Fruit fly (Drosophila melanogaster) whole organism, embryonic: ENCODE results near the gene CG9839.

ENCODE experiments used
- ATbp ChIP-seq: fragments of 200-800 bp; sonication (Bioruptor generic); optimal IDR thresholded peaks from 2 replicates; lab custom pipeline; 2017; ENCODE audit warnings: missing biosample characterization, mild to moderate bottlenecking, missing genetic modification characterization, missing genetic modification reagents
- Aef1 ChIP-seq: fragments of 200-800 bp; sonication (Bioruptor generic); IDR thresholded peaks from 3 replicates; pipeline ENCODE4 v1.3.6; 2022; ENCODE audit warnings: missing biosample characterization, missing genetic modification characterization
- Atf-2 ChIP-seq: fragments of 200-800 bp; sonication (Bioruptor generic); optimal IDR thresholded peaks from 2 replicates; lab custom pipeline; 2016; ENCODE audit warnings: missing biosample characterization, missing genetic modification characterization
- CG10267 ChIP-seq: fragments of 200-800 bp; sonication (Bioruptor generic); optimal IDR thresholded peaks from 2 replicates; lab custom pipeline; 2018; ENCODE audit warnings: missing biosample characterization, mild to moderate bottlenecking, missing genetic modification characterization, moderate library complexity
- CG10979 ChIP-seq: fragments of 200-800 bp; sonication (Bioruptor generic); optimal IDR thresholded peaks from 2 replicates; lab custom pipeline; 2018; ENCODE audit warnings: missing biosample characterization, mild to moderate bottlenecking, missing genetic modification characterization, moderate library complexity
- CG11696 ChIP-seq: fragments of 200-800 bp; sonication (Bioruptor generic); IDR thresholded peaks from 2 replicates; pipeline ENCODE4 v1.3.6; 2022; ENCODE audit warnings: missing biosample characterization, missing genetic modification characterization
- CG13894 ChIP-seq: fragments of 200-800 bp; sonication (Bioruptor generic); optimal IDR thresholded peaks from 3 replicates; lab custom pipeline; 2018; ENCODE audit warnings: missing biosample characterization, mild to moderate bottlenecking, missing genetic modification characterization, moderate library complexity
- CG14014 ChIP-seq: fragments of 200-800 bp; sonication (Bioruptor generic); IDR thresholded peaks from 2 replicates; pipeline ENCODE4 v1.3.6; 2022; ENCODE audit warnings: missing biosample characterization, missing genetic modification characterization
- CG14965 ChIP-seq: fragments of 200-800 bp; sonication (Bioruptor generic); optimal IDR thresholded peaks from 2 replicates; lab custom pipeline; 2016; ENCODE audit warnings: missing biosample characterization, missing genetic modification characterization, borderline replicate concordance
- CG1792 ChIP-seq: fragments of 200-800 bp; sonication (Bioruptor generic); optimal IDR thresholded peaks from 2 replicates; lab custom pipeline; 2016; ENCODE audit warnings: missing biosample characterization, missing genetic modification characterization
- CG2712 ChIP-seq: fragments of 200-800 bp; optimal IDR thresholded peaks from 3 replicates; lab custom pipeline; 2019; ENCODE audit warnings: missing biosample characterization, mild to moderate bottlenecking, missing genetic modification characterization, moderate library complexity
- CG7745 ChIP-seq: fragments of 200-800 bp; sonication (Bioruptor generic); optimal IDR thresholded peaks from 2 replicates; lab custom pipeline; 2018; ENCODE audit warnings: missing biosample characterization, mild to moderate bottlenecking, missing genetic modification characterization, moderate library complexity
- CG8944 ChIP-seq: fragments of 200-800 bp; sonication (Bioruptor generic); optimal IDR thresholded peaks from 3 replicates; lab custom pipeline; 2016; ENCODE audit warnings: missing biosample characterization, missing genetic modification characterization
- CG9932 ChIP-seq: fragments of 200-800 bp; sonication (Bioruptor generic); IDR thresholded peaks from 2 replicates; pipeline ENCODE4 v1.3.6; 2022; ENCODE audit warnings: missing biosample characterization, missing genetic modification characterization
- Chrac-16 ChIP-seq: fragments of 200-800 bp; sonication (Bioruptor generic); optimal IDR thresholded peaks from 3 replicates; lab custom pipeline; 2016; ENCODE audit warnings: missing biosample characterization, missing genetic modification characterization
- D19B ChIP-seq: fragments of 200-800 bp; sonication (Bioruptor generic); optimal IDR thresholded peaks from 2 replicates; lab custom pipeline; 2017; ENCODE audit warnings: missing biosample characterization, mild to moderate bottlenecking, missing genetic modification characterization
- Doc3 ChIP-seq: fragments of 200-800 bp; sonication (Bioruptor generic); IDR thresholded peaks from 3 replicates; pipeline ENCODE4 v1.3.6; 2022; ENCODE audit warnings: missing biosample characterization, missing genetic modification characterization; ENCODE audit not compliant: partially characterized antibody
- E2f2 ChIP-seq: fragments of 200-800 bp; sonication (Bioruptor generic); IDR thresholded peaks from 2 replicates; pipeline ENCODE4 v1.3.6; 2022; ENCODE audit warnings: missing biosample characterization, missing genetic modification characterization
- Eip74EF ChIP-seq, 2 experiments: fragments of 200-800 bp in 1 of 2; fragments of >200 bp in 1 of 2; sonication (Bioruptor generic) in 1 of 2; optimal IDR thresholded peaks; 2 replicates each; lab custom pipeline; 2017 to 2019; ENCODE audit warnings: missing biosample characterization in 2 of 2, missing genetic modification characterization in 2 of 2, mild to moderate bottlenecking in 1 of 2, moderate library complexity in 1 of 2
- Ets65A ChIP-seq: fragments of 200-800 bp; sonication (Bioruptor generic); peaks from one replicate; lab custom pipeline; 2016; ENCODE audit warnings: missing biosample characterization, missing genetic modification characterization
- Fer1 ChIP-seq: fragments of 200-800 bp; sonication (Bioruptor generic); optimal IDR thresholded peaks from 2 replicates; lab custom pipeline; 2017; ENCODE audit warnings: missing biosample characterization, mild to moderate bottlenecking, missing genetic modification characterization
- GATAe ChIP-seq: fragments of 200-800 bp; sonication (Bioruptor generic); conservative IDR thresholded peaks from 2 replicates; pipeline ENCODE4 v1.3.6; 2022; ENCODE audit warnings: missing biosample characterization, missing genetic modification characterization
- Gug ChIP-seq: fragments of 200-800 bp; sonication (Bioruptor generic); IDR thresholded peaks from 4 replicates; pipeline ENCODE4 v1.3.6; 2022; ENCODE audit warnings: missing biosample characterization, missing genetic modification characterization
- HHEX ChIP-seq: fragments of 200-800 bp; sonication (Bioruptor generic); optimal IDR thresholded peaks from 3 replicates; lab custom pipeline; 2017; ENCODE audit warnings: missing biosample characterization, mild to moderate bottlenecking, missing genetic modification characterization, missing genetic modification reagents
- HLH3B ChIP-seq: fragments of 200-800 bp; sonication (Bioruptor generic); IDR thresholded peaks from 2 replicates; pipeline ENCODE4 v1.3.6; 2022; ENCODE audit warnings: missing biosample characterization, missing genetic modification characterization
- Poxn ChIP-seq: fragments of 200-800 bp; sonication (Bioruptor generic); IDR thresholded peaks from 2 replicates; pipeline ENCODE4 v1.3.6; 2022; ENCODE audit warnings: missing biosample characterization, missing genetic modification characterization
- Sox100B ChIP-seq: fragments of 200-800 bp; sonication (Bioruptor generic); optimal IDR thresholded peaks from 3 replicates; lab custom pipeline; 2018; ENCODE audit warnings: missing biosample characterization, mild to moderate bottlenecking, missing genetic modification characterization
- Sry-β ChIP-seq: fragments of 200-800 bp; sonication (Bioruptor generic); optimal IDR thresholded peaks from 2 replicates; lab custom pipeline; 2018; ENCODE audit warnings: missing biosample characterization, mild to moderate bottlenecking, missing genetic modification characterization, moderate library complexity
- Sry-δ ChIP-seq: fragments of 200-800 bp; sonication (Bioruptor generic); optimal IDR thresholded peaks from 2 replicates; lab custom pipeline; 2016; ENCODE audit warnings: missing biosample characterization, missing genetic modification characterization
- Tbp ChIP-seq: fragments of >200 bp; optimal IDR thresholded peaks from 2 replicates; lab custom pipeline; 2018; ENCODE audit warnings: missing biosample characterization, missing genetic modification characterization
- Xrp1 ChIP-seq: fragments of 200-800 bp; sonication (Bioruptor generic); IDR thresholded peaks from 2 replicates; pipeline ENCODE4 v1.3.6; 2022; ENCODE audit warnings: missing biosample characterization, missing genetic modification characterization
- YL-1 ChIP-seq: fragments of 200-800 bp; sonication (Bioruptor generic); optimal IDR thresholded peaks from 3 replicates; lab custom pipeline; 2017; ENCODE audit warnings: missing biosample characterization, mild to moderate bottlenecking, missing genetic modification characterization
- amos ChIP-seq: fragments of 200-800 bp; sonication (Bioruptor generic); IDR thresholded peaks from 2 replicates; pipeline ENCODE4 v1.3.6; 2022; ENCODE audit warnings: missing biosample characterization, missing genetic modification characterization; ENCODE audit not compliant: partially characterized antibody
- ash1 ChIP-seq: fragments of 200-800 bp; sonication (Bioruptor generic); optimal IDR thresholded peaks from 2 replicates; lab custom pipeline; 2018; ENCODE audit warnings: missing biosample characterization, mild to moderate bottlenecking, missing genetic modification characterization
- bcd ChIP-seq: fragments of 200-800 bp; sonication (Bioruptor generic); optimal IDR thresholded peaks from 2 replicates; lab custom pipeline; 2017; ENCODE audit warnings: missing biosample characterization, mild to moderate bottlenecking, missing genetic modification characterization
- dmrt11E ChIP-seq: fragments of 200-800 bp; sonication (Bioruptor generic); optimal IDR thresholded peaks from 3 replicates; lab custom pipeline; 2018; ENCODE audit warnings: missing biosample characterization, mild to moderate bottlenecking, missing genetic modification characterization, moderate library complexity
- ems ChIP-seq: fragments of 200-800 bp; sonication (Bioruptor generic); optimal IDR thresholded peaks from 3 replicates; lab custom pipeline; 2016; ENCODE audit warnings: missing biosample characterization, missing genetic modification characterization
- eyg ChIP-seq: fragments of 200-800 bp; sonication (Bioruptor generic); optimal IDR thresholded peaks from 3 replicates; lab custom pipeline; 2016; ENCODE audit warnings: missing biosample characterization, missing genetic modification characterization
- gro ChIP-seq: fragments of 200-800 bp; sonication (Bioruptor generic); optimal IDR thresholded peaks from 2 replicates; lab custom pipeline; 2016; ENCODE audit warnings: missing biosample characterization, missing genetic modification characterization
- ham ChIP-seq: fragments of 200-800 bp; sonication (Bioruptor generic); IDR thresholded peaks from 2 replicates; pipeline ENCODE4 v1.3.6; 2022; ENCODE audit warnings: missing biosample characterization, missing genetic modification characterization
- her ChIP-seq: fragments of 200-800 bp; sonication (Bioruptor generic); optimal IDR thresholded peaks from 2 replicates; lab custom pipeline; 2016; ENCODE audit warnings: missing biosample characterization, missing genetic modification characterization
- jigr1 ChIP-seq: fragments of 200-800 bp; sonication (Bioruptor generic); IDR thresholded peaks from 3 replicates; pipeline ENCODE4 v1.3.6; 2022; ENCODE audit warnings: missing biosample characterization, missing genetic modification characterization
- lab ChIP-seq: fragments of 200-800 bp; sonication (Bioruptor generic); optimal IDR thresholded peaks from 3 replicates; lab custom pipeline; 2017; ENCODE audit warnings: missing biosample characterization, missing genetic modification characterization, mild to moderate bottlenecking, moderate library complexity, missing genetic modification reagents
- lmd ChIP-seq: fragments of 200-800 bp; sonication (Bioruptor generic); IDR thresholded peaks from 2 replicates; pipeline ENCODE4 v1.3.6; 2022; ENCODE audit warnings: missing biosample characterization, missing genetic modification characterization
- luna ChIP-seq: fragments of 200-800 bp; sonication (Bioruptor generic); optimal IDR thresholded peaks from 2 replicates; lab custom pipeline; 2016; ENCODE audit warnings: missing biosample characterization, missing genetic modification characterization
- nerfin-2 ChIP-seq: fragments of 200-800 bp; sonication (Bioruptor generic); IDR thresholded peaks from 2 replicates; pipeline ENCODE4 v1.3.6; 2022; ENCODE audit warnings: missing biosample characterization, missing genetic modification characterization; ENCODE audit not compliant: partially characterized antibody
- onecut ChIP-seq: fragments of 200-800 bp; sonication (Bioruptor generic); IDR thresholded peaks from 2 replicates; pipeline ENCODE4 v1.3.6; 2022; ENCODE audit warnings: missing biosample characterization, missing genetic modification characterization
- pita ChIP-seq: fragments of 200-800 bp; sonication (Bioruptor generic); optimal IDR thresholded peaks from 2 replicates; lab custom pipeline; 2017; ENCODE audit warnings: missing biosample characterization, mild to moderate bottlenecking, missing genetic modification characterization
- stwl ChIP-seq: fragments of 200-800 bp; sonication (Bioruptor generic); optimal IDR thresholded peaks from 3 replicates; lab custom pipeline; 2018; ENCODE audit warnings: missing biosample characterization, mild to moderate bottlenecking, missing genetic modification characterization, moderate library complexity
- trem ChIP-seq: fragments of 200-800 bp; optimal IDR thresholded peaks from 3 replicates; lab custom pipeline; 2019; ENCODE audit warnings: missing biosample characterization, mild to moderate bottlenecking, missing genetic modification characterization, moderate library complexity
- wor ChIP-seq: fragments of 200-800 bp; sonication (Bioruptor generic); IDR thresholded peaks from 2 replicates; pipeline ENCODE4 v1.3.6; 2022; ENCODE audit warnings: missing biosample characterization, missing genetic modification characterization

The CG9839 gene

DNA sequence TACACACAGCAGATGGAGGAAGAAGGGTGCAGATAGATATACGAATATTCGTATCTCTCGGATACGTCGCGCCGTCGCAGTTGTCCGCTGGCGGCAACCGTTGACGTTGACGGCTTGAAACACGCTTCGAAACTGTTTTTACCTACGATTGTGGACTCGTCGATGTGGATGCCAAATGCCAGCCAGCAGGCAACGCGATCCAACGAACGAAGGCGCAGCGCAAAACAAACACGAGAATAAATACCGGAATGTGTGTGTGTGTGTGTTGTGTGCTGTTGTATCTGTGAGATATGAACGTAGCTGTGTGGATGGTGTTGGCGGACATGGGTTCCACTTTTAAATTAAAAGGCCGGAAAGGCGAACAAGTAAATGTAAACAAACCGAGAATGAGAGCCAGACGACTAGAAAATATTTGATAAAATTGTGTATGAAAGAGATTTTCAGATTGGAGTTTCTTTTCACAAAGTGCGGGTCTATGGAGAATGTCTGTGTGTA, 40.6 kb upstream of the CG9839 start (continued):
- TF ChIP-seq CG10267 (tag; lab: Kevin White, UChicago) (peak; percentile 23), Gug (GFP tag; lab: Robert Waterston, UW) (no peak), dmrt11E (peak; percentile 21), CG1792 (GFP tag; lab: Kevin White, UChicago) (peak; percentile 24), pita (GFP tag; lab: Kevin White, UChicago) (no peak), nerfin-2 (no peak), Fer1 (GFP tag; lab: Kevin White, UChicago) (peak; percentile 75), gro (GFP tag; lab: Kevin White, UChicago) (peak; percentile 54), ATbp (GFP tag; lab: Kevin White, UChicago) (peak; percentile 60), trem (tag; lab: Kevin White, UChicago) (peak; percentile 47), HLH3B (peak; percentile 57; the same call in 1 of the 2 replicates), YL-1 (GFP tag; lab: Kevin White, UChicago) (peak; percentile 49), bcd (GFP tag; lab: Kevin White, UChicago) (peak; percentile 20), CG8944 (GFP tag; lab: Kevin White, UChicago) (no peak), Aef1 (GFP tag; lab: Robert Waterston, UW) (no peak), lab (GFP tag; lab: Kevin White, UChicago) (peak; percentile 84), lmd (GFP tag; lab: Robert Waterston, UW) (no peak), CG10979 (tag; lab: Kevin White, UChicago) (peak; percentile 36), Sry-δ (GFP tag; lab: Kevin White, UChicago) (peak; percentile 13), Xrp1 (GFP tag; lab: Robert Waterston, UW) (peak; percentile 54), luna (GFP tag; lab: Kevin White, UChicago) (no peak), GATAe (GFP tag; lab: Robert Waterston, UW) (no peak), D19B (no peak), ham (GFP tag; lab: Robert Waterston, UW) (no peak), CG7745 (tag; lab: Kevin White, UChicago) (peak; percentile 70), Tbp (GFP tag; lab: Kevin White, UChicago) (no peak), Ets65A (GFP tag; lab: Kevin White, UChicago) (no peak), amos (GFP tag; lab: Robert Waterston, UW) (no peak), wor (GFP tag; lab: Robert Waterston, UW) (no peak), CG2712 (tag; lab: Kevin White, UChicago) (peak; percentile 58), Atf-2 (no peak), CG9932 (GFP tag; lab: Robert Waterston, UW) (peak; percentile 34; the same call in 1 of the 2 replicates), onecut (GFP tag; lab: Robert Waterston, UW) (peak; percentile 19), CG13894 (peak; percentile 81), Doc3 (GFP tag; lab: Robert Waterston, UW) (no peak), Sry-β (GFP tag; lab: Kevin White, UChicago) (no peak), CG11696 (no peak), her (peak; percentile 76), CG14014 (GFP tag; lab: Robert Waterston, UW) (peak; percentile 52; the same call in 1 of the 2 replicates), jigr1 (no peak), Eip74EF (GFP tag; optimal IDR thresholded peaks at IDR 0.05; lab: Kevin White, UChicago) (peak in 1 of 2 experiments; percentile 78), Poxn (GFP tag; lab: Robert Waterston, UW) (no peak), CG14965 (GFP tag; lab: Kevin White, UChicago) (no peak), Sox100B (GFP tag; lab: Kevin White, UChicago) (peak; percentile 25), stwl (tag; lab: Kevin White, UChicago) (no peak), Chrac-16 (GFP tag; lab: Kevin White, UChicago) (no peak), E2f2 (no peak; the same call in 1 of the 2 replicates), eyg (GFP tag; lab: Kevin White, UChicago) (peak; percentile 39), HHEX (peak; percentile 73), ash1 (GFP tag; lab: Kevin White, UChicago) (peak; percentile 89), ems (GFP tag; lab: Kevin White, UChicago) (peak; percentile 22)
